Worm (Caenorhabditis elegans) whole organism, L4/young adult: ENCODE results near the gene F28B4.4.

Source experiments
- W03F9.2 ChIP-seq: fragments of 150-350 bp; optimal IDR thresholded peaks from 2 replicates; lab custom pipeline; 2014; ENCODE audit warnings: missing biosample characterization, missing genetic modification characterization
- dao-5 ChIP-seq: sonication (generic microtip); optimal IDR thresholded peaks from 2 replicates; lab custom pipeline; 2016; ENCODE audit warnings: missing genotype, missing genetic modification characterization, moderate library complexity, missing compliant biosample characterization
- him-1 ChIP-seq: sonication (generic microtip); optimal IDR thresholded peaks from 2 replicates; lab custom pipeline; 2016; ENCODE audit warnings: missing genotype, missing genetic modification reagents, missing genetic modification characterization, missing compliant biosample characterization

F28B4.4 gene

ce11 chrX:3220267-3220666 lies 10.8 kb upstream of the F28B4.4 start, which contains the start of gene rgl-1:
Gene rgl-1 (minus strand): TSS chrX:3220367.
- TF ChIP-seq W03F9.2 (tag; lab: Kevin White, UChicago) (no peak), dao-5 (no peak), him-1 (tag; lab: Kevin White, UChicago) (no peak)

- TF ChIP-seq dao-5 (no peak), W03F9.2 (tag; lab: Kevin White, UChicago) (no peak)
These were observed 8.8 kb upstream of the F28B4.4 start for ce11 chrX:3218040-3218795.

ce11 chrX:3216698-3217097 lies 7.3 kb upstream of the F28B4.4 start:
- TF ChIP-seq dao-5, result no peak

- TF ChIP-seq him-1 (tag; lab: Kevin White, UChicago), result no peak
- TF ChIP-seq W03F9.2 (tag; lab: Kevin White, UChicago), result no peak
These were observed 4.6 kb downstream of the F28B4.4 start, which contains the start of gene F28B4.1 for ce11 chrX:3204778-3205177. Gene F28B4.1 (plus strand): TSS chrX:3205078.

ce11 chrX:3202350-3202749 lies 7.1 kb downstream of the F28B4.4 start:
- TF ChIP-seq him-1 (tag; lab: Kevin White, UChicago), result no peak

ce11 chrX:3199249-3199648 lies 10.2 kb downstream of the F28B4.4 start, which contains the start of gene fax-1:
Gene fax-1 (minus strand): TSS chrX:3199349.
- TF ChIP-seq him-1 (tag; lab: Kevin White, UChicago) (no peak), dao-5 (no peak)

- TF ChIP-seq W03F9.2 (tag; lab: Kevin White, UChicago), result no peak
- no peak for TF ChIP-seq him-1 (tag; lab: Kevin White, UChicago)
- no peak for TF ChIP-seq dao-5
These were observed 12.1 kb downstream of the F28B4.4 start for ce11 chrX:3197319-3197718.

- TF ChIP-seq dao-5 (no peak), W03F9.2 (tag; lab: Kevin White, UChicago) (no peak), him-1 (tag; lab: Kevin White, UChicago) (no peak)
These were observed 17.9 kb downstream of the F28B4.4 start for ce11 chrX:3191353-3192065.

ce11 chrX:3190193-3190592 lies 19.2 kb downstream of the F28B4.4 start:
- TF ChIP-seq him-1 (tag; lab: Kevin White, UChicago) (no peak), W03F9.2 (tag; lab: Kevin White, UChicago) (no peak)

ce11 chrX:3184649-3185048 lies 24.8 kb downstream of the F28B4.4 start:
- TF ChIP-seq W03F9.2 (tag; lab: Kevin White, UChicago) (no peak), him-1 (tag; lab: Kevin White, UChicago) (no peak), dao-5 (no peak)

ce11 chrX:3181870-3182269 lies 27.6 kb downstream of the F28B4.4 start:
- TF ChIP-seq dao-5 (no peak), W03F9.2 (tag; lab: Kevin White, UChicago) (no peak), him-1 (tag; lab: Kevin White, UChicago) (no peak)

ce11 chrX:3181376-3181775 lies 28.0 kb downstream of the F28B4.4 start:
- no peak for TF ChIP-seq dao-5
- no peak for TF ChIP-seq him-1 (tag; lab: Kevin White, UChicago)
- TF ChIP-seq W03F9.2 (tag; lab: Kevin White, UChicago), result no peak

- no peak for TF ChIP-seq W03F9.2 (tag; lab: Kevin White, UChicago)
- TF ChIP-seq him-1 (tag; lab: Kevin White, UChicago), result no peak
- TF ChIP-seq dao-5, result no peak
These were observed 30.9 kb downstream of the F28B4.4 start, which contains the start of gene klp-4 for ce11 chrX:3178501-3178900. Gene klp-4 (minus strand): TSS chrX:3178701.

- no peak for TF ChIP-seq W03F9.2 (tag; lab: Kevin White, UChicago)
- TF ChIP-seq him-1 (tag; lab: Kevin White, UChicago), result no peak
- no peak for TF ChIP-seq dao-5
These were observed 32.7 kb downstream of the F28B4.4 start for ce11 chrX:3176728-3177127.

- TF ChIP-seq him-1 (tag; lab: Kevin White, UChicago) (no peak), W03F9.2 (tag; lab: Kevin White, UChicago) (no peak), dao-5 (no peak)
These were observed 39.0 kb downstream of the F28B4.4 start, which contains the start of gene C15C7.6 for ce11 chrX:3170456-3170855. Gene C15C7.6 (minus strand): TSS chrX:3170556.
